Fruit fly (Drosophila melanogaster): Measurements from ENCODE around the gene RpL9.
A peak's percentile ranks its signal among the peaks of the same experiment; 100 is the strongest.

Gene RpL9

DNA sequence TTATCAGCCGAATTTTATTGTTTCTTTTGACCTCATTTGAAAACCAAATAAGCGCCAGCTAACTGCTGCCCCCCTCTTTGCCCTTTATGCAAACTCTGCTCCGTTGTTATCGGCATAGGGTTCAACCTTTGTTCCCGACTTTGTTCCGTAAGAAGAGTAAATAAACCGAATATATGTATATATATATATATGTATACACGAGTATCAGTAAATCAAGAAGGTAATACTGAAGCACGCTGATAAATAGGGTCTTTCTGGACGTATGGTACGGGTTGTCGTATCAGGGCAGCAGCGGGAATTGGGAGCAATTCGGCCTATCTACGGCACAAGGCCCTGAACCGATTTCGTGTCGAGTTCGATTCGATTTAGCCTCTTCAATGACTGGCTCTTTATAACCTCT, 34.9 kb upstream of the RpL9 start (continued):
- no peak for TF ChIP-seq CG5953 (GFP tag; IDR thresholded peaks at IDR 0.05)
- TF ChIP-seq ab (GFP tag; optimal IDR thresholded peaks at IDR 0.05): no peak
- no peak for TF ChIP-seq Hmx (GFP tag; optimal IDR thresholded peaks at IDR 0.05)
- peak; percentile 60; the same call in 1 of the 3 replicates for TF ChIP-seq CG2199 (GFP tag; IDR thresholded peaks at IDR 0.05)
- no peak for TF ChIP-seq CG1603 (tag; optimal IDR thresholded peaks at IDR 0.05)
- TF ChIP-seq Bdp1 (GFP tag; optimal IDR thresholded peaks at IDR 0.05): no peak
- TF ChIP-seq CG14441 (GFP tag; IDR thresholded peaks at IDR 0.05): no peak
- no peak for TF ChIP-seq hkb (optimal IDR thresholded peaks at IDR 0.05)
- TF ChIP-seq hkb (GFP tag; IDR thresholded peaks at IDR 0.05): no peak
- no peak for TF ChIP-seq Sry-β (GFP tag; optimal IDR thresholded peaks at IDR 0.05)
- TF ChIP-seq Blimp-1 (GFP tag; optimal IDR thresholded peaks at IDR 0.05): no peak
- no peak for TF ChIP-seq nmo (GFP tag; optimal IDR thresholded peaks at IDR 0.05)
- TF ChIP-seq ATbp (GFP tag; optimal IDR thresholded peaks at IDR 0.05): peak; percentile 40
- no peak for TF ChIP-seq chif (GFP tag; optimal IDR thresholded peaks at IDR 0.05)
- no peak for TF ChIP-seq onecut (GFP tag; IDR thresholded peaks at IDR 0.05)
- TF ChIP-seq CG30431 (GFP tag; optimal IDR thresholded peaks at IDR 0.05): no peak
- TF ChIP-seq CG11247 (GFP tag; IDR thresholded peaks at IDR 0.05): no peak
- TF ChIP-seq jigr1 (GFP tag; IDR thresholded peaks at IDR 0.05): no peak
- TF ChIP-seq CG8924 (tag; optimal IDR thresholded peaks at IDR 0.05): no peak
- TF ChIP-seq CG6683 (GFP tag; optimal IDR thresholded peaks at IDR 0.05): no peak
- TF ChIP-seq CG1647 (GFP tag; optimal IDR thresholded peaks at IDR 0.05): no peak
- no peak for TF ChIP-seq CG10654 (GFP tag; optimal IDR thresholded peaks at IDR 0.05)
- TF ChIP-seq crol (GFP tag; IDR thresholded peaks at IDR 0.05): peak; percentile 46
- no peak for TF ChIP-seq Oli (tag; optimal IDR thresholded peaks at IDR 0.05)
- no peak for TF ChIP-seq Fer1 (GFP tag; optimal IDR thresholded peaks at IDR 0.05)
- TF ChIP-seq inv (GFP tag; IDR thresholded peaks at IDR 0.05; ENCODE audit: partially characterized antibody): no peak
- TF ChIP-seq jumu (GFP tag; optimal IDR thresholded peaks at IDR 0.05): no peak
- TF ChIP-seq CG2889 (GFP tag; IDR thresholded peaks at IDR 0.05): no peak
- no peak for TF ChIP-seq Ets65A (GFP tag)
- no peak for TF ChIP-seq Sry-δ (GFP tag; optimal IDR thresholded peaks at IDR 0.05)
- no peak for TF ChIP-seq CG15601 (tag; optimal IDR thresholded peaks at IDR 0.05)
- TF ChIP-seq Hr78 (GFP tag; optimal IDR thresholded peaks at IDR 0.05): peak in 1 of 2 experiments; percentile 77
- TF ChIP-seq Dek (tag; optimal IDR thresholded peaks at IDR 0.05): no peak
- no peak for TF ChIP-seq CG3847 (GFP tag; IDR thresholded peaks at IDR 0.05)
- TF ChIP-seq dmrt11E (tag; optimal IDR thresholded peaks at IDR 0.05): no peak
- TF ChIP-seq repo (GFP tag; optimal IDR thresholded peaks at IDR 0.05): no peak
- no peak for TF ChIP-seq CG17802 (tag; optimal IDR thresholded peaks at IDR 0.05)
- TF ChIP-seq pnt (GFP tag; optimal IDR thresholded peaks at IDR 0.05): no peak
- TF ChIP-seq gcm2 (GFP tag; optimal IDR thresholded peaks at IDR 0.05): no peak
- no peak for TF ChIP-seq CG31365 (tag; optimal IDR thresholded peaks at IDR 0.05)
- TF ChIP-seq CG12071 (GFP tag; optimal IDR thresholded peaks at IDR 0.05): no peak
- TF ChIP-seq zf30C (GFP tag; optimal IDR thresholded peaks at IDR 0.05): no peak
- no peak for TF ChIP-seq CG17385 (GFP tag; optimal IDR thresholded peaks at IDR 0.05)
- peak; percentile 18 for TF ChIP-seq Sox100B (GFP tag; optimal IDR thresholded peaks at IDR 0.05)
- TF ChIP-seq Med (GFP tag): no peak
- TF ChIP-seq CG1792 (GFP tag; optimal IDR thresholded peaks at IDR 0.05): no peak
- no peak for TF ChIP-seq CG11560 (tag; IDR thresholded peaks at IDR 0.05)
- no peak for TF ChIP-seq CG1233 (GFP tag; optimal IDR thresholded peaks at IDR 0.05)
- TF ChIP-seq CG6813 (GFP tag; optimal IDR thresholded peaks at IDR 0.05): peak; percentile 3
- TF ChIP-seq Sin3A (optimal IDR thresholded peaks at IDR 0.05): no peak
- TF ChIP-seq CG18599 (GFP tag; optimal IDR thresholded peaks at IDR 0.05): no peak
- no peak for TF ChIP-seq Hsf (GFP tag; optimal IDR thresholded peaks at IDR 0.05)
- TF ChIP-seq CG32772 (GFP tag; IDR thresholded peaks at IDR 0.05): no peak

Data from whole organism, embryonic.